Worm (Caenorhabditis elegans) whole organism, L2 larva: Measurements from ENCODE around the gene pqn-8.

Experiments used
- alr-1 ChIP-seq: fragments of 150-350 bp; optimal IDR thresholded peaks from 2 replicates; lab custom pipeline; 2014; ENCODE audit warnings: missing biosample characterization, missing genetic modification characterization
- ama-1 ChIP-seq: fragments of 150-350 bp; optimal IDR thresholded peaks from 2 replicates; lab custom pipeline; 2018; ENCODE audit warnings: inconsistent platforms
- mab-5 ChIP-seq: fragments of 150-350 bp; optimal IDR thresholded peaks from 2 replicates; lab custom pipeline; 2014; ENCODE audit warnings: missing biosample characterization, missing genetic modification characterization
- nhr-11 ChIP-seq: fragments of 150-350 bp; optimal IDR thresholded peaks from 2 replicates; lab custom pipeline; 2014; ENCODE audit warnings: missing biosample characterization, missing genetic modification characterization
- nhr-12 ChIP-seq: fragments of 150-350 bp; optimal IDR thresholded peaks from 2 replicates; lab custom pipeline; 2014; ENCODE audit warnings: missing biosample characterization, missing genetic modification characterization
- unc-62 ChIP-seq: fragments of 150-350 bp; optimal IDR thresholded peaks from 2 replicates; lab custom pipeline; 2014; ENCODE audit warnings: missing biosample characterization, missing genetic modification reagents, missing genetic modification characterization
- ztf-11 ChIP-seq: sonication (generic microtip); optimal IDR thresholded peaks from 2 replicates; lab custom pipeline; 2017; ENCODE audit warnings: missing biosample characterization, missing genetic modification characterization

ce11 chrIII:9986827-9987429 is 10.9 kb downstream of the pqn-8 start, which contains the start of gene C05B5.12:
- TF ChIP-seq nhr-12, result no peak
- no peak for TF ChIP-seq unc-62 (GFP tag; lab: Kevin White, UChicago)
- TF ChIP-seq alr-1, result no peak
- no peak for TF ChIP-seq nhr-11 (tag; lab: Kevin White, UChicago)
- no peak for TF ChIP-seq mab-5 (tag; lab: Kevin White, UChicago)
- no peak for TF ChIP-seq ztf-11
- no peak for TF ChIP-seq ama-1 (lab: Kevin White, UChicago)
